Worm (Caenorhabditis elegans) whole organism, L2 larva: ENCODE results near the gene K04D7.6.

Experiments
- C34F6.9 ChIP-seq: fragments of 150-350 bp; optimal IDR thresholded peaks from 2 replicates; lab custom pipeline; 2014; ENCODE audit warnings: missing biosample characterization, missing genetic modification characterization
- F13H6.1 ChIP-seq: sonication (generic microtip); optimal IDR thresholded peaks from 2 replicates; lab custom pipeline; 2016; ENCODE audit warnings: missing genetic modification characterization, missing compliant biosample characterization
- R02D3.7 ChIP-seq: fragments of 150-350 bp; optimal IDR thresholded peaks from 2 replicates; lab custom pipeline; 2014; ENCODE audit warnings: missing biosample characterization, missing genetic modification characterization
- Y55F3AM.14 ChIP-seq: fragments of 200-800 bp; sonication (Bioruptor generic); optimal IDR thresholded peaks from 2 replicates; lab custom pipeline; 2018; ENCODE audit warnings: mild to moderate bottlenecking, missing genetic modification characterization, missing compliant biosample characterization
- ZK546.5 ChIP-seq: sonication (generic microtip); optimal IDR thresholded peaks from 2 replicates; lab custom pipeline; 2017; ENCODE audit warnings: missing biosample characterization, missing genetic modification characterization
- alr-1 ChIP-seq: fragments of 150-350 bp; optimal IDR thresholded peaks from 2 replicates; lab custom pipeline; 2014; ENCODE audit warnings: missing biosample characterization, missing genetic modification characterization
- aly-2 ChIP-seq: fragments of 150-350 bp; optimal IDR thresholded peaks from 2 replicates; lab custom pipeline; 2014; ENCODE audit warnings: missing biosample characterization, missing genetic modification characterization
- ama-1 ChIP-seq: fragments of 150-350 bp; optimal IDR thresholded peaks from 2 replicates; lab custom pipeline; 2018; ENCODE audit warnings: inconsistent platforms
- blmp-1 ChIP-seq: sonication (generic microtip); optimal IDR thresholded peaks from 2 replicates; lab custom pipeline; 2017; ENCODE audit warnings: missing genetic modification characterization, mild to moderate bottlenecking, missing compliant biosample characterization, antibody characterized with exemption, moderate library complexity; ENCODE audit not compliant: insufficient read depth
- ceh-16 ChIP-seq: fragments of 150-350 bp; optimal IDR thresholded peaks from 2 replicates; lab custom pipeline; 2014; ENCODE audit warnings: missing biosample characterization, missing genetic modification characterization
- ceh-82 ChIP-seq: fragments of 150-350 bp; optimal IDR thresholded peaks from 2 replicates; lab custom pipeline; 2014; ENCODE audit warnings: missing biosample characterization, missing genetic modification characterization
- crh-2 ChIP-seq: sonication (generic microtip); optimal IDR thresholded peaks from 2 replicates; lab custom pipeline; 2017; ENCODE audit warnings: missing biosample characterization, missing genetic modification characterization
- dmd-4 ChIP-seq: sonication (generic microtip); optimal IDR thresholded peaks from 2 replicates; lab custom pipeline; 2017; ENCODE audit warnings: missing biosample characterization, missing genetic modification characterization
- egl-27 ChIP-seq: sonication (generic microtip); optimal IDR thresholded peaks from 3 replicates; lab custom pipeline; 2017; ENCODE audit warnings: missing biosample characterization, missing genetic modification reagents, missing genetic modification characterization
- elt-1 ChIP-seq: fragments of 150-350 bp; optimal IDR thresholded peaks from 2 replicates; lab custom pipeline; 2014; ENCODE audit warnings: missing biosample characterization, missing genetic modification characterization
- elt-3 ChIP-seq: sonication (generic microtip); optimal IDR thresholded peaks from 2 replicates; lab custom pipeline; 2017; ENCODE audit warnings: missing biosample characterization, missing genetic modification characterization
- fos-1 ChIP-seq: fragments of 150-350 bp; optimal IDR thresholded peaks from 2 replicates; lab custom pipeline; 2014; ENCODE audit warnings: missing biosample characterization, missing genetic modification characterization
- gmeb-1 ChIP-seq: fragments of 150-350 bp; optimal IDR thresholded peaks from 2 replicates; lab custom pipeline; 2014; ENCODE audit warnings: missing biosample characterization, missing genetic modification characterization
- lin-11 ChIP-seq: fragments of 150-350 bp; sonication (generic microtip); optimal IDR thresholded peaks from 2 replicates; lab custom pipeline; 2014; ENCODE audit warnings: missing biosample characterization, missing genetic modification characterization, inconsistent platforms, mixed read lengths
- lin-13 ChIP-seq: fragments of 150-350 bp; optimal IDR thresholded peaks from 2 replicates; lab custom pipeline; 2014; ENCODE audit warnings: missing biosample characterization, missing genetic modification reagents, missing genetic modification characterization
- lin-39 ChIP-seq: fragments of 150-350 bp; optimal IDR thresholded peaks from 2 replicates; lab custom pipeline; 2014; ENCODE audit warnings: missing biosample characterization, missing genetic modification reagents, missing genetic modification characterization
- lsy-2 ChIP-seq, 2 experiments: fragments of 150-350 bp in 1 of 2; sonication (generic microtip) in 1 of 2; optimal IDR thresholded peaks; 2 replicates each; lab custom pipeline; 2014 to 2017; ENCODE audit warnings: missing biosample characterization in 2 of 2, missing genetic modification characterization in 2 of 2
- mab-5 ChIP-seq: fragments of 150-350 bp; optimal IDR thresholded peaks from 2 replicates; lab custom pipeline; 2014; ENCODE audit warnings: missing biosample characterization, missing genetic modification characterization
- mbf-1 ChIP-seq: sonication (generic microtip); optimal IDR thresholded peaks from 2 replicates; lab custom pipeline; 2017; ENCODE audit warnings: missing biosample characterization, missing genetic modification characterization
- mdl-1 ChIP-seq, 2 experiments: fragments of 150-350 bp in 1 of 2; sonication (generic microtip) in 1 of 2; optimal IDR thresholded peaks; 2 replicates each; lab custom pipeline; 2017; ENCODE audit warnings: missing biosample characterization in 2 of 2, missing genetic modification characterization in 2 of 2
- nhr-10 ChIP-seq: sonication (generic microtip); optimal IDR thresholded peaks from 2 replicates; lab custom pipeline; 2017; ENCODE audit warnings: missing biosample characterization, missing genetic modification characterization
- nhr-12 ChIP-seq: fragments of 150-350 bp; optimal IDR thresholded peaks from 2 replicates; lab custom pipeline; 2014; ENCODE audit warnings: missing biosample characterization, missing genetic modification characterization
- nhr-129 ChIP-seq: fragments of 150-350 bp; optimal IDR thresholded peaks from 2 replicates; lab custom pipeline; 2014; ENCODE audit warnings: missing biosample characterization, missing genetic modification characterization
- nhr-23 ChIP-seq: fragments of 150-350 bp; optimal IDR thresholded peaks from 2 replicates; lab custom pipeline; 2014; ENCODE audit warnings: missing biosample characterization, missing genetic modification reagents, missing genetic modification characterization
- nhr-237 ChIP-seq: fragments of 150-350 bp; optimal IDR thresholded peaks from 2 replicates; lab custom pipeline; 2014; ENCODE audit warnings: missing biosample characterization, missing genetic modification characterization
- nhr-25 ChIP-seq: fragments of 150-350 bp; sonication (generic microtip); optimal IDR thresholded peaks from 3 replicates; lab custom pipeline; 2014; ENCODE audit warnings: missing biosample characterization, missing genetic modification characterization
- nhr-6 ChIP-seq: fragments of 150-350 bp; optimal IDR thresholded peaks from 2 replicates; lab custom pipeline; 2014; ENCODE audit warnings: missing biosample characterization, missing genetic modification characterization
- nhr-77 ChIP-seq: fragments of 150-350 bp; optimal IDR thresholded peaks from 2 replicates; lab custom pipeline; 2014; ENCODE audit warnings: missing biosample characterization, missing genetic modification characterization
- sem-4 ChIP-seq: fragments of 150-350 bp; optimal IDR thresholded peaks from 2 replicates; lab custom pipeline; 2014; ENCODE audit warnings: missing biosample characterization, missing genetic modification reagents, missing genetic modification characterization
- skn-1 ChIP-seq: sonication (generic microtip); optimal IDR thresholded peaks from 2 replicates; lab custom pipeline; 2017; ENCODE audit warnings: missing biosample characterization, missing genetic modification characterization
- sma-9 ChIP-seq, 2 experiments: fragments of 150-350 bp in 1 of 2; sonication (generic microtip) in 1 of 2; optimal IDR thresholded peaks; 2 replicates each; lab custom pipeline; 2014 to 2016; ENCODE audit warnings: missing genetic modification characterization in 2 of 2, mild to moderate bottlenecking in 1 of 2, missing biosample characterization in 1 of 2, missing compliant biosample characterization in 1 of 2, missing genetic modification reagents in 1 of 2, moderate library complexity in 1 of 2
- snpc-4 ChIP-seq: fragments of 150-350 bp; optimal IDR thresholded peaks from 2 replicates; lab custom pipeline; 2014; ENCODE audit warnings: missing biosample characterization, missing genetic modification characterization
- unc-39 ChIP-seq: fragments of 150-350 bp; optimal IDR thresholded peaks from 2 replicates; lab custom pipeline; 2014; ENCODE audit warnings: missing biosample characterization, missing genetic modification characterization
- unc-55 ChIP-seq: fragments of 150-350 bp; sonication (generic microtip); optimal IDR thresholded peaks from 3 replicates; lab custom pipeline; 2014; ENCODE audit warnings: missing biosample characterization, missing genetic modification reagents, missing genetic modification characterization
- unc-62 ChIP-seq: fragments of 150-350 bp; optimal IDR thresholded peaks from 2 replicates; lab custom pipeline; 2014; ENCODE audit warnings: missing biosample characterization, missing genetic modification reagents, missing genetic modification characterization
- zag-1 ChIP-seq: fragments of 150-350 bp; optimal IDR thresholded peaks from 2 replicates; lab custom pipeline; 2014; ENCODE audit warnings: missing biosample characterization, missing genetic modification characterization
- ztf-1 ChIP-seq: fragments of 200-800 bp; sonication (Bioruptor generic); conservative IDR thresholded peaks from 2 replicates; pipeline ENCODE4 v1.3.6; 2022; ENCODE audit warnings: missing genetic modification characterization, missing compliant biosample characterization
- ztf-11 ChIP-seq: sonication (generic microtip); optimal IDR thresholded peaks from 2 replicates; lab custom pipeline; 2017; ENCODE audit warnings: missing biosample characterization, missing genetic modification characterization
- ztf-4 ChIP-seq: fragments of 150-350 bp; optimal IDR thresholded peaks from 2 replicates; lab custom pipeline; 2014; ENCODE audit warnings: missing biosample characterization, missing genetic modification characterization

Gene K04D7.6

ce11 chrIV:10191498-10191897, 14.6 kb downstream of the K04D7.6 start:
- TF ChIP-seq snpc-4 (tag; lab: Kevin White, UChicago) (no peak), lin-39 (tag; lab: Kevin White, UChicago) (no peak), nhr-237 (no peak), unc-62 (GFP tag; lab: Kevin White, UChicago) (no peak), ZK546.5 (tag; lab: Kevin White, UChicago) (no peak), ztf-4 (tag; lab: Kevin White, UChicago) (no peak), F13H6.1 (tag; lab: Kevin White, UChicago) (no peak), mdl-1 (tag; optimal IDR thresholded peaks at IDR 0.05; lab: Kevin White, UChicago) (no peak), skn-1 (no peak), egl-27 (no peak), crh-2 (tag; lab: Kevin White, UChicago) (no peak)
- TF ChIP-seq, all 48 proteins: peak for 0

DNA sequence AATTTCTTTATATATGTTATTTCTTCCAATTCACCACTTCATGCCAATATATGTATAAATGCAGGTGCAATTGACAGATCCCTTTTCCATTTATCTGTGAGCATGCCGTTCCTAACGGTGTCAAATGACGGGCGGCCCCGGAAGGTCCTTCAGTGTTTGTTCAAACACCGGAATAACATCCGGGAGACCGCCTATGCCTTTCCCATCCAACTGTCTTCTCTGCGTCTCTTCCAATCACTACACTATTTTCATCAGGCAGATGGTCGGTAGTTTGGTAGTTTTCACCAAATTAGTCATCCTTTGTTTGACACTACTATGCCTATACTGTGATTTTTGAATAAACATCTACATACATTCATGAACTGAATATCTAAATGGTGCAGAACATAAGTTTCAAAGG, 15.5 kb downstream of the K04D7.6 start:
- TF ChIP-seq gmeb-1 (tag; lab: Kevin White, UChicago) (no peak), nhr-237 (no peak), aly-2 (tag; lab: Kevin White, UChicago) (no peak), Y55F3AM.14 (GFP tag; lab: Kevin White, UChicago) (no peak), nhr-6 (tag; lab: Kevin White, UChicago) (no peak), ztf-1 (GFP tag; lab: Robert Waterston, UW) (no peak), nhr-10 (tag; lab: Kevin White, UChicago) (no peak), lsy-2 (tag; optimal IDR thresholded peaks at IDR 0.05; lab: Kevin White, UChicago) (no peak), elt-1 (tag; lab: Kevin White, UChicago) (no peak), ztf-11 (tag; lab: Kevin White, UChicago) (no peak), zag-1 (tag; lab: Kevin White, UChicago) (no peak), unc-62 (GFP tag; lab: Kevin White, UChicago) (no peak), fos-1 (tag; lab: Kevin White, UChicago) (no peak), ceh-16 (tag; lab: Kevin White, UChicago) (no peak), sma-9 (GFP tag; optimal IDR thresholded peaks at IDR 0.05; lab: Kevin White, UChicago) (no peak), sma-9 (tag; optimal IDR thresholded peaks at IDR 0.05; lab: Kevin White, UChicago) (no peak), nhr-23 (tag; lab: Kevin White, UChicago) (no peak), lin-39 (tag; lab: Kevin White, UChicago) (no peak), R02D3.7 (tag; lab: Kevin White, UChicago) (no peak), nhr-129 (tag; lab: Kevin White, UChicago) (no peak)

- TF ChIP-seq alr-1 (no peak), unc-55 (no peak), snpc-4 (tag; lab: Kevin White, UChicago) (no peak), nhr-77 (no peak), dmd-4 (tag; lab: Kevin White, UChicago) (no peak)
Measured at ce11 chrIV:10188505-10188904, 17.6 kb downstream of the K04D7.6 start.

- TF ChIP-seq nhr-25 (tag; lab: Kevin White, UChicago) = no peak
- TF ChIP-seq nhr-6 (tag; lab: Kevin White, UChicago) = no peak
- TF ChIP-seq lsy-2 (tag; optimal IDR thresholded peaks at IDR 0.05; lab: Kevin White, UChicago) = peak in 1 of 2 experiments; percentile 34
- TF ChIP-seq Y55F3AM.14 (GFP tag; lab: Kevin White, UChicago) = no peak
- TF ChIP-seq sem-4 (tag; lab: Kevin White, UChicago) = no peak
- peak; percentile 52 for TF ChIP-seq crh-2 (tag; lab: Kevin White, UChicago)
- no peak for TF ChIP-seq lin-11 (tag; lab: Kevin White, UChicago)
- no peak for TF ChIP-seq ztf-1 (GFP tag; lab: Robert Waterston, UW)
- no peak for TF ChIP-seq ceh-16 (tag; lab: Kevin White, UChicago)
- TF ChIP-seq egl-27 = no peak
- no peak for TF ChIP-seq elt-3 (tag; lab: Kevin White, UChicago)
- TF ChIP-seq skn-1 = no peak
- no peak for TF ChIP-seq R02D3.7 (tag; lab: Kevin White, UChicago)
- TF ChIP-seq nhr-77 = no peak
- no peak for TF ChIP-seq unc-39 (tag; lab: Kevin White, UChicago)
- TF ChIP-seq nhr-12 = no peak
- TF ChIP-seq lin-13 (GFP tag; lab: Kevin White, UChicago) = no peak
- peak; percentile 18 for TF ChIP-seq ztf-4 (tag; lab: Kevin White, UChicago)
- TF ChIP-seq mab-5 (tag; lab: Kevin White, UChicago) = no peak
- no peak for TF ChIP-seq ama-1
- TF ChIP-seq ceh-82 = no peak
- peak; percentile 38 for TF ChIP-seq C34F6.9 (tag; lab: Kevin White, UChicago)
- TF ChIP-seq unc-55 = peak; percentile 65
- TF ChIP-seq sma-9 (GFP tag; optimal IDR thresholded peaks at IDR 0.05; lab: Kevin White, UChicago) = peak; percentile 20
- no peak for TF ChIP-seq sma-9 (tag; optimal IDR thresholded peaks at IDR 0.05; lab: Kevin White, UChicago)
- no peak for TF ChIP-seq mdl-1 (tag; optimal IDR thresholded peaks at IDR 0.05; lab: Kevin White, UChicago)
- no peak for TF ChIP-seq nhr-23 (tag; lab: Kevin White, UChicago)
- no peak for TF ChIP-seq nhr-237
- TF ChIP-seq zag-1 (tag; lab: Kevin White, UChicago) = no peak
- TF ChIP-seq nhr-129 (tag; lab: Kevin White, UChicago) = peak; percentile 71
- no peak for TF ChIP-seq F13H6.1 (tag; lab: Kevin White, UChicago)
- peak; percentile 20 for TF ChIP-seq blmp-1 (tag; lab: Kevin White, UChicago)
- no peak for TF ChIP-seq mbf-1 (tag; lab: Kevin White, UChicago)
Measured at ce11 chrIV:10180133-10180749, 25.8 kb downstream of the K04D7.6 start, which contains the start of gene gta-1. Gene gta-1 (plus strand): TSS chrIV:10180660.
